Fruit fly (Drosophila melanogaster) whole organism, embryonic: ENCODE measurements around the gene STUB1.

ENCODE experiments used
- CG11723 ChIP-seq: fragments of 200-800 bp; sonication (Bioruptor generic); optimal IDR thresholded peaks from 2 replicates; lab custom pipeline; 2017; ENCODE audit warnings: missing biosample characterization, mild to moderate bottlenecking, missing genetic modification characterization
- CG14860 ChIP-seq: fragments of 200-800 bp; sonication (Bioruptor generic); IDR thresholded peaks from 3 replicates; pipeline ENCODE4 v1.3.6; 2022; ENCODE audit warnings: missing biosample characterization, missing genetic modification characterization; ENCODE audit not compliant: partially characterized antibody
- CG17328 ChIP-seq: fragments of 200-800 bp; sonication (Bioruptor generic); IDR thresholded peaks from 2 replicates; pipeline ENCODE4 v1.3.6; 2022; ENCODE audit warnings: missing biosample characterization, missing genetic modification characterization
- CG17568 ChIP-seq: fragments of 200-800 bp; sonication (Bioruptor generic); optimal IDR thresholded peaks from 2 replicates; lab custom pipeline; 2018; ENCODE audit warnings: missing biosample characterization, mild to moderate bottlenecking, missing genetic modification characterization, moderate library complexity
- CG18262 ChIP-seq: fragments of 200-800 bp; optimal IDR thresholded peaks from 3 replicates; lab custom pipeline; 2019; ENCODE audit warnings: missing biosample characterization, mild to moderate bottlenecking, missing genetic modification characterization, moderate library complexity
- CG3407 ChIP-seq: fragments of 200-800 bp; sonication (Bioruptor generic); optimal IDR thresholded peaks from 2 replicates; lab custom pipeline; 2018; ENCODE audit warnings: missing biosample characterization, mild to moderate bottlenecking, missing genetic modification characterization
- CG34376 ChIP-seq: fragments of 200-800 bp; sonication (Bioruptor generic); optimal IDR thresholded peaks from 2 replicates; lab custom pipeline; 2018; ENCODE audit warnings: missing biosample characterization, mild to moderate bottlenecking, missing genetic modification characterization
- CG43689 ChIP-seq: fragments of 200-800 bp; sonication (Bioruptor generic); IDR thresholded peaks from 2 replicates; pipeline ENCODE4 v1.3.6; 2022; ENCODE audit warnings: missing biosample characterization, missing genetic modification characterization
- CG5180 ChIP-seq: fragments of 200-800 bp; sonication (Bioruptor generic); optimal IDR thresholded peaks from 3 replicates; lab custom pipeline; 2017; ENCODE audit warnings: missing biosample characterization, missing genetic modification characterization, mild to moderate bottlenecking, moderate library complexity, missing genetic modification reagents
- CG6765 ChIP-seq: fragments of 200-800 bp; sonication (Bioruptor generic); optimal IDR thresholded peaks from 3 replicates; lab custom pipeline; 2017; ENCODE audit warnings: missing biosample characterization, mild to moderate bottlenecking, missing genetic modification characterization
- CG6854 ChIP-seq: fragments of 200-800 bp; sonication (Bioruptor generic); optimal IDR thresholded peaks from 3 replicates; lab custom pipeline; 2017; ENCODE audit warnings: missing biosample characterization, mild to moderate bottlenecking, missing genetic modification characterization
- CG7271 ChIP-seq: fragments of 200-800 bp; sonication (Bioruptor generic); optimal IDR thresholded peaks from 2 replicates; lab custom pipeline; 2018; ENCODE audit warnings: missing biosample characterization, mild to moderate bottlenecking, missing genetic modification characterization, moderate library complexity
- CG7839 ChIP-seq: fragments of 200-800 bp; sonication (Bioruptor generic); optimal IDR thresholded peaks from 3 replicates; lab custom pipeline; 2018; ENCODE audit warnings: missing biosample characterization, mild to moderate bottlenecking, missing genetic modification characterization, moderate library complexity
- CG9215 ChIP-seq: fragments of 200-800 bp; sonication (Bioruptor generic); IDR thresholded peaks from 2 replicates; pipeline ENCODE4 v1.3.6; 2022; ENCODE audit warnings: missing biosample characterization, missing genetic modification characterization
- CG9727 ChIP-seq: fragments of 200-800 bp; sonication (Bioruptor generic); optimal IDR thresholded peaks from 3 replicates; lab custom pipeline; 2017; ENCODE audit warnings: missing biosample characterization, mild to moderate bottlenecking, missing genetic modification characterization
- CTCF ChIP-seq: fragments of 200-800 bp; sonication (Bioruptor generic); optimal IDR thresholded peaks from 2 replicates; lab custom pipeline; 2017; ENCODE audit warnings: missing biosample characterization, mild to moderate bottlenecking, missing genetic modification characterization, moderate library complexity
- D19A ChIP-seq: fragments of 200-800 bp; optimal IDR thresholded peaks from 3 replicates; lab custom pipeline; 2019; ENCODE audit warnings: missing biosample characterization, mild to moderate bottlenecking, missing genetic modification characterization, moderate library complexity
- Dref ChIP-seq: fragments of 200-800 bp; sonication (Bioruptor generic); IDR thresholded peaks from 2 replicates; pipeline ENCODE4 v1.3.6; 2022; ENCODE audit warnings: missing biosample characterization, missing genetic modification characterization
- Fer2 ChIP-seq: fragments of 200-800 bp; sonication (Bioruptor generic); optimal IDR thresholded peaks from 2 replicates; lab custom pipeline; 2018; ENCODE audit warnings: missing biosample characterization, mild to moderate bottlenecking, missing genetic modification characterization, moderate library complexity
- HLH54F ChIP-seq: fragments of 200-800 bp; sonication (Bioruptor generic); optimal IDR thresholded peaks from 3 replicates; lab custom pipeline; 2016; ENCODE audit warnings: missing biosample characterization, missing genetic modification characterization
- MESR4 ChIP-seq: fragments of 200-800 bp; sonication (Bioruptor generic); optimal IDR thresholded peaks from 2 replicates; lab custom pipeline; 2018; ENCODE audit warnings: missing biosample characterization, mild to moderate bottlenecking, missing genetic modification characterization, moderate library complexity
- Mad ChIP-seq: fragments of 200-800 bp; sonication (Bioruptor generic); optimal IDR thresholded peaks from 2 replicates; lab custom pipeline; 2016; ENCODE audit warnings: missing biosample characterization, missing genetic modification characterization
- Nf-YB ChIP-seq: fragments of 200-800 bp; sonication (Bioruptor generic); optimal IDR thresholded peaks from 3 replicates; lab custom pipeline; 2019; ENCODE audit warnings: missing biosample characterization, mild to moderate bottlenecking, missing genetic modification characterization, moderate library complexity
- Opbp ChIP-seq: fragments of 200-800 bp; sonication (Bioruptor generic); IDR thresholded peaks from 3 replicates; pipeline ENCODE4 v1.3.6; 2022; ENCODE audit warnings: missing biosample characterization, missing genetic modification characterization; ENCODE audit not compliant: partially characterized antibody
- Optix ChIP-seq: fragments of 200-800 bp; sonication (Bioruptor generic); IDR thresholded peaks from 3 replicates; pipeline ENCODE4 v1.3.6; 2022; ENCODE audit warnings: missing biosample characterization, missing genetic modification characterization
- Rx ChIP-seq: fragments of 200-800 bp; sonication (Bioruptor generic); IDR thresholded peaks from 2 replicates; pipeline ENCODE4 v1.3.6; 2022; ENCODE audit warnings: missing biosample characterization, missing genetic modification characterization
- Trl ChIP-seq, 3 experiments: fragments of >200 bp in 2 of 3; fragments of 200-800 bp in 1 of 3; sonication (Bioruptor generic) in 1 of 3; optimal IDR thresholded peaks; 2 replicates in 1 of 3; 3 replicates in 2 of 3; lab custom pipeline; 2016 to 2017; ENCODE audit warnings: missing biosample characterization in 1 of 3, missing genetic modification characterization in 1 of 3
- cato ChIP-seq: fragments of 200-800 bp; sonication (Bioruptor generic); optimal IDR thresholded peaks from 2 replicates; lab custom pipeline; 2016; ENCODE audit warnings: missing biosample characterization, missing genetic modification characterization, borderline replicate concordance
- cg ChIP-seq: fragments of 200-800 bp; sonication (Bioruptor generic); optimal IDR thresholded peaks from 3 replicates; lab custom pipeline; 2019; ENCODE audit warnings: missing biosample characterization, mild to moderate bottlenecking, missing genetic modification characterization, moderate library complexity
- danr ChIP-seq: fragments of 200-800 bp; sonication (Bioruptor generic); IDR thresholded peaks from 2 replicates; pipeline ENCODE4 v1.3.6; 2022; ENCODE audit warnings: missing biosample characterization, missing genetic modification characterization
- disco-r ChIP-seq: fragments of 200-800 bp; sonication (Bioruptor generic); optimal IDR thresholded peaks from 2 replicates; lab custom pipeline; 2016; ENCODE audit warnings: missing biosample characterization, missing genetic modification characterization
- esg ChIP-seq: fragments of 200-800 bp; sonication (Bioruptor generic); conservative IDR thresholded peaks from 2 replicates; pipeline ENCODE4 v1.3.6; 2022; ENCODE audit warnings: missing biosample characterization, missing genetic modification characterization
- ewg ChIP-seq: fragments of 200-800 bp; sonication (Bioruptor generic); optimal IDR thresholded peaks from 3 replicates; lab custom pipeline; 2017; ENCODE audit warnings: mild to moderate bottlenecking, missing biosample characterization, missing genetic modification reagents, missing genetic modification characterization
- gfzf ChIP-seq: fragments of 200-800 bp; sonication (Bioruptor generic); optimal IDR thresholded peaks from 2 replicates; lab custom pipeline; 2016; ENCODE audit warnings: missing biosample characterization, mild to moderate bottlenecking, missing genetic modification characterization, moderate library complexity
- inv ChIP-seq: fragments of 200-800 bp; sonication (Bioruptor generic); IDR thresholded peaks from 2 replicates; pipeline ENCODE4 v1.3.6; 2022; ENCODE audit warnings: missing biosample characterization, missing genetic modification characterization; ENCODE audit not compliant: partially characterized antibody
- jing ChIP-seq: fragments of 200-800 bp; sonication (Bioruptor generic); optimal IDR thresholded peaks from 2 replicates; lab custom pipeline; 2018; ENCODE audit warnings: missing biosample characterization, mild to moderate bottlenecking, missing genetic modification characterization
- pho ChIP-seq: fragments of 200-800 bp; sonication (Bioruptor generic); optimal IDR thresholded peaks from 2 replicates; lab custom pipeline; 2016; ENCODE audit warnings: missing biosample characterization, missing genetic modification characterization
- ranshi ChIP-seq: fragments of 200-800 bp; sonication (Bioruptor generic); IDR thresholded peaks from 2 replicates; pipeline ENCODE4 v1.3.6; 2022; ENCODE audit warnings: missing biosample characterization, missing genetic modification characterization
- ro ChIP-seq: fragments of 200-800 bp; sonication (Bioruptor generic); IDR thresholded peaks from 2 replicates; pipeline ENCODE4 v1.3.6; 2022; ENCODE audit warnings: missing biosample characterization, missing genetic modification characterization
- run ChIP-seq: fragments of 200-800 bp; sonication (Bioruptor generic); optimal IDR thresholded peaks from 3 replicates; lab custom pipeline; 2018; ENCODE audit warnings: missing biosample characterization, mild to moderate bottlenecking, missing genetic modification characterization
- salm ChIP-seq: fragments of 200-800 bp; sonication (Bioruptor generic); optimal IDR thresholded peaks from 2 replicates; lab custom pipeline; 2018; ENCODE audit warnings: missing biosample characterization, mild to moderate bottlenecking, missing genetic modification characterization
- shn ChIP-seq: fragments of 200-800 bp; sonication (Bioruptor generic); optimal IDR thresholded peaks from 3 replicates; lab custom pipeline; 2016; ENCODE audit warnings: missing biosample characterization, missing genetic modification characterization
- stwl ChIP-seq: fragments of 200-800 bp; sonication (Bioruptor generic); optimal IDR thresholded peaks from 3 replicates; lab custom pipeline; 2018; ENCODE audit warnings: missing biosample characterization, mild to moderate bottlenecking, missing genetic modification characterization, moderate library complexity
- trh ChIP-seq: fragments of 200-800 bp; sonication (Bioruptor generic); optimal IDR thresholded peaks from 2 replicates; lab custom pipeline; 2016; ENCODE audit warnings: missing biosample characterization, missing genetic modification characterization
- unpg ChIP-seq: fragments of 200-800 bp; sonication (Bioruptor generic); optimal IDR thresholded peaks from 3 replicates; lab custom pipeline; 2018; ENCODE audit warnings: missing biosample characterization, mild to moderate bottlenecking, missing genetic modification characterization, moderate library complexity
- zen ChIP-seq: fragments of 200-800 bp; sonication (Bioruptor generic); optimal IDR thresholded peaks from 3 replicates; lab custom pipeline; 2018; ENCODE audit warnings: missing biosample characterization, mild to moderate bottlenecking, missing genetic modification characterization, moderate library complexity
- zen2 ChIP-seq: fragments of 200-800 bp; sonication (Bioruptor generic); IDR thresholded peaks from 3 replicates; pipeline ENCODE4 v1.3.6; 2022; ENCODE audit warnings: missing biosample characterization, missing genetic modification characterization; ENCODE audit not compliant: partially characterized antibody

STUB1 gene

DNA sequence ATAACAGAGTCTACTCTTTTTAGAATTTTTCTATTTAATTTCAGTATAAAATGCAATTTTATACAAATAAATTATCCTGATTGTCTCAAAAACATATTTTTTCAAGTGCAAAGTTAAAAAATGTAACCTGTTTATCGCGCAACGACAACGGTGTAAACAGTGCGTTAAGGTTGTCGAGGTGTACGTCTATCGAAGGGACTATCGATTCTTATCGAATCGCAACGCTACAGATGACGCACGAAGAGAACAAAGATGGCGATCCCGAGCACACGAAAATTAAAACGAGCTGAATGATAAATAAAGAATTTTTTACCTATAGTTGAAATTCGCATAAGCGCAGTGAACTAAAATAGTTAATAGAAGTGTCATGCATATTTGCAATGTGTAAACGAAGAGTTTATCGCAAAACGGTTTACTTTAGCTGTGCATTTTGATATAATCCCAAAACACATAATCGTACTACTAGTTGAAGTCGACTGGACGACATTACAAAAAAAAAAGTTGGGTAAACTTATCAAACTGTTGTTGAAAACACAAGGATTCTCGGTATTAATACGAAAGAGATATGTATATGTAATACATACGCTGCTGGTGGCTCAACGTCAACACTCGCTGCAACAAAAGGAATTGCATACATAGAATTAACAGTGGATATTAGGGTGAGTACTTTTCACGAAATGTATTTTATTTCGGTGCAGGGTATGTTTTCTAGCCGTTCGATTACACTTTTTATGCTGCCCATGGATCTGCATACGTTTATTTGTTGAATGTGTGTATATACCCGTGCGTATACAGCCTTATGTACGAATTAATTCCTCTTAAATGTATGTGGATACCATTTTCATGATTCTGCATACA, 49.2 kb upstream of the STUB1 start, which contains the start of gene da (continued):
- TF ChIP-seq CG6765 (GFP tag; lab: Kevin White, UChicago) = peak; percentile 25
- peak; percentile 21 for TF ChIP-seq gfzf
- TF ChIP-seq Nf-YB (GFP tag; lab: Kevin White, UChicago) = peak; percentile 38
- no peak for TF ChIP-seq ewg (GFP tag; lab: Kevin White, UChicago)
- peak; percentile 65 for TF ChIP-seq stwl
- TF ChIP-seq CG3407 (GFP tag; lab: Kevin White, UChicago) = no peak
- no peak for TF ChIP-seq trh (GFP tag; lab: Kevin White, UChicago)
- TF ChIP-seq MESR4 = peak; percentile 91
- TF ChIP-seq CG11723 = peak; percentile 77
- TF ChIP-seq cg (GFP tag; lab: Kevin White, UChicago) = no peak
- TF ChIP-seq Dref = peak; percentile 92
- no peak for TF ChIP-seq ro (GFP tag; lab: Robert Waterston, UW)
- peak; percentile 36; the same call in 1 of the 2 replicates for TF ChIP-seq esg (GFP tag; lab: Robert Waterston, UW)
- peak; percentile 29 for TF ChIP-seq salm (tag; lab: Kevin White, UChicago)
- no peak for TF ChIP-seq CG43689 (GFP tag; lab: Robert Waterston, UW)
- peak; percentile 73 for TF ChIP-seq pho (GFP tag; lab: Kevin White, UChicago)
- TF ChIP-seq CG7271 (tag; lab: Kevin White, UChicago) = peak; percentile 3
- no peak for TF ChIP-seq cato (GFP tag; lab: Kevin White, UChicago)
- no peak for TF ChIP-seq run (tag; lab: Kevin White, UChicago)
- peak; percentile 61 for TF ChIP-seq CG7839 (tag; lab: Kevin White, UChicago)
- TF ChIP-seq danr (GFP tag; lab: Robert Waterston, UW) = no peak
- peak; percentile 16 for TF ChIP-seq CG34376 (GFP tag; lab: Kevin White, UChicago)
- peak; percentile 47; the same call in 1 of the 3 replicates for TF ChIP-seq Opbp (GFP tag; lab: Robert Waterston, UW)
- no peak for TF ChIP-seq Optix (GFP tag; lab: Robert Waterston, UW)
- TF ChIP-seq zen2 (GFP tag; lab: Robert Waterston, UW) = no peak
- peak; percentile 7 for TF ChIP-seq shn (GFP tag; lab: Kevin White, UChicago)
- TF ChIP-seq unpg = peak; percentile 52
- no peak for TF ChIP-seq CG14860 (GFP tag; lab: Robert Waterston, UW)
- TF ChIP-seq ranshi (GFP tag; lab: Robert Waterston, UW) = 0 out of 2 replicates have a peak, but pooled peaks have one; percentile 17
- TF ChIP-seq Mad (GFP tag; lab: Kevin White, UChicago) = peak; percentile 39
- TF ChIP-seq CG5180 (GFP tag; lab: Kevin White, UChicago) = no peak
- peak; percentile 55 for TF ChIP-seq CG17328 (GFP tag; lab: Robert Waterston, UW)
- TF ChIP-seq CG17568 = peak; percentile 24
- TF ChIP-seq zen (tag; lab: Kevin White, UChicago) = peak; percentile 57
- TF ChIP-seq Rx = no peak; the same call in 1 of the 2 replicates
- TF ChIP-seq CG9727 (GFP tag; lab: Kevin White, UChicago) = peak; percentile 40
- TF ChIP-seq HLH54F = peak; percentile 65
- TF ChIP-seq jing (GFP tag; lab: Kevin White, UChicago) = no peak
- peak; percentile 1 for TF ChIP-seq Fer2 (tag; lab: Kevin White, UChicago)
- TF ChIP-seq CG6854 (GFP tag; lab: Kevin White, UChicago) = peak; percentile 38
- no peak for TF ChIP-seq Trl (optimal IDR thresholded peaks at IDR 0.05; lab: Kevin White, UChicago)
- peak; percentile 47 for TF ChIP-seq Trl (GFP tag; optimal IDR thresholded peaks at IDR 0.05; lab: Kevin White, UChicago)
- no peak for TF ChIP-seq disco-r (GFP tag; lab: Kevin White, UChicago)
- TF ChIP-seq D19A (tag; lab: Kevin White, UChicago) = peak; percentile 75
- no peak for TF ChIP-seq CG9215 (GFP tag; lab: Robert Waterston, UW)
- TF ChIP-seq inv (GFP tag; lab: Robert Waterston, UW) = peak; percentile 33; the same call in 1 of the 2 replicates
- no peak for TF ChIP-seq CTCF (GFP tag; lab: Kevin White, UChicago)
- peak; percentile 58 for TF ChIP-seq CG18262
